Worm (Caenorhabditis elegans): ENCODE results near the gene lron-10.

The lron-10 gene

DNA sequence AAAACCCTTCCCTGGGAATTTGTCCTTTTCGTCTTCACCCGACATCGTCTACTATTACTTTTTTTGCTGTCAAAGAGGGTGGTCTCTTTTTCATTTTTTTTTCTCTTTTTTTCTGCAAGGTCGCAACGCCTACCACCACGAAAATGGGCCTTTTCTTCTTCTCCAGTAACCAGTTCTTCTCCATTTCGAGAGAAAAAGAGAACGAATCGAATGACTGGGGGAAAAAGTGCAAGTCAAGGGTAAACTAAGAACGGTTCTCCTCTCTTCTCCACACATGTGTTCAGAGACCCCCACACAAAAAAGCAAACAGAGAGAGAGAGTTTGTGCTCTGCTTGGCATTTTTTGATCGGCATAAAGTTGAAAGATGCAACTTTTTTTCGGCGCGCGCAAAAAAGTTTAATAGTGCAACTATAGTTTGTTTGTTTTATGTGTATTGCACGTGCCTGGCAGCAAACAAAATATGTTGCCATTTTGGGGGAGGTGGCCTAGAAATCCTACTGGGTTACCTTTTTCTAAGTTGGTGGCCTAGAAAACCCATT lies 15.4 kb upstream of the lron-10 start (continued):
- no peak for TF ChIP-seq nfya-2 (GFP tag; IDR thresholded peaks at IDR 0.05)
- no peak for TF ChIP-seq egl-18 (GFP tag; IDR thresholded peaks at IDR 0.05)
- no peak for TF ChIP-seq F37B4.10 (GFP tag; IDR thresholded peaks at IDR 0.05)
- TF ChIP-seq ztf-22 (GFP tag; optimal IDR thresholded peaks at IDR 0.05) = no peak

DNA sequence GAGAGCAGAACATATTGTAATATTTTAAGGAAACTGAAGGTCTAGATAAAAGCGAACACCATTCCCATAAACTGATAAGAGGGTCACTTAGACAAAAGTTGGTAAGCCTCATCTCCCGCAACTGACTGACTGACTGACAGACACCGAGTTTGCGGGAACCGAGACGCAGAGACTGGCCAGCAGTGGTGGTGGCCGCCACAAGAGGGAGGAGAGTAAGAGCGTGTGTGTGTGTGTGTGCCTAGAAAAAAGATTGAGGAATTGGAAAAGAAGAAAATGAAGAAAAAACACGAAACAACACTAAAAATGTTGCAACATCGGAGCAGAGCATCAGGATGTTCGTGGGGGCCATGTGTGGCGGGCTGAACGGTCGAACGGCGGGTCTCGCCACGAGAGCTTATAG lies 13.4 kb upstream of the lron-10 start:
- TF ChIP-seq F37B4.10 (GFP tag; IDR thresholded peaks at IDR 0.05) (no peak), let-607 (tag; optimal IDR thresholded peaks at IDR 0.05) (no peak), atf-7 (tag; optimal IDR thresholded peaks at IDR 0.05) (no peak), lin-54 (GFP tag; optimal IDR thresholded peaks at IDR 0.05) (no peak), die-1 (tag; optimal IDR thresholded peaks at IDR 0.05) (no peak), ztf-18 (tag; optimal IDR thresholded peaks at IDR 0.05) (no peak), lsy-27 (tag; optimal IDR thresholded peaks at IDR 0.05; ENCODE audit: borderline replicate concordance, insufficient read depth) (no peak), chd-7 (tag; optimal IDR thresholded peaks at IDR 0.05) (no peak), lin-40 (tag; optimal IDR thresholded peaks at IDR 0.05) (no peak), mel-28 (tag; optimal IDR thresholded peaks at IDR 0.05; ENCODE audit: borderline replicate concordance) (no peak), gei-17 (GFP tag; optimal IDR thresholded peaks at IDR 0.05) (no peak), F55B11.4 (tag; optimal IDR thresholded peaks at IDR 0.05; ENCODE audit: borderline replicate concordance, insufficient read depth) (no peak), him-1 (tag; optimal IDR thresholded peaks at IDR 0.05) (no peak)

DNA sequence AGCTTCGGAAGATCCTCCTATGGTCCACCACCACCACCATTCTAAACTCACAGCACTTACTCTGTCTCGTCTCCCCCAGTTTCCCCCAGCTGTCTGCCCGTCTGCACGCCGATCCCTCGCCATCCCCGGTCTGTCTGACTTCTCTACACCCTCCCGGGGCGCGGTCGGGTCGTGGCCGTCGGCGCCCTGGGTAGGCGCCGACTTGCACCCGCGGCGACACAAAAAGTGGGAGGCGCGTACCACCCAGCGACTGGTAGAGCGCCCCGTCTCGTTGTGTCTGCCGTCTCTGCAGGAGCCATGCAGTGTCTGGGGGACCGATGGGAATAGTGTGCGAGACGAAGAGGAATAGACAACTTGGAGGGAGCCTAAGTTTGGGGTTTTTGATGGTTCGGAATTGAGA lies 12.9 kb upstream of the lron-10 start:
- TF ChIP-seq attf-5 (GFP tag; optimal IDR thresholded peaks at IDR 0.05) = peak; percentile 78
- TF ChIP-seq rcor-1 (GFP tag; IDR thresholded peaks at IDR 0.05) = no peak
- TF ChIP-seq lin-40 (tag; optimal IDR thresholded peaks at IDR 0.05) = peak; percentile 67
- TF ChIP-seq lin-35 (GFP tag; optimal IDR thresholded peaks at IDR 0.05) = peak in 1 of 3 experiments; percentile 18
- no peak for TF ChIP-seq attf-3 (GFP tag; conservative IDR thresholded peaks at IDR 0.05)
- TF ChIP-seq B0261.1 (tag; optimal IDR thresholded peaks at IDR 0.05) = no peak
- TF ChIP-seq tbp1 (GFP tag; optimal IDR thresholded peaks at IDR 0.05) = peak; percentile 21
- TF ChIP-seq mes-4 (tag; optimal IDR thresholded peaks at IDR 0.05) = no peak
- no peak for TF ChIP-seq lag-1 (GFP tag; IDR thresholded peaks at IDR 0.05)
- TF ChIP-seq hsf-1 (GFP tag; IDR thresholded peaks at IDR 0.05) = no peak
- TF ChIP-seq ccch-3 (GFP tag; optimal IDR thresholded peaks at IDR 0.05) = no peak
- TF ChIP-seq B0035.1 (tag; optimal IDR thresholded peaks at IDR 0.05) = no peak
- no peak for TF ChIP-seq nfya-1 (tag; optimal IDR thresholded peaks at IDR 0.05; ENCODE audit: borderline replicate concordance, insufficient read depth)
- TF ChIP-seq ZK185.1 (tag; optimal IDR thresholded peaks at IDR 0.05; ENCODE audit: poor library complexity, severe bottlenecking) = no peak
- peak; percentile 2 for TF ChIP-seq athp-1 (tag; optimal IDR thresholded peaks at IDR 0.05)
- TF ChIP-seq efl-1 (GFP tag; optimal IDR thresholded peaks at IDR 0.05) = no peak
- no peak for TF ChIP-seq F39B2.1 (GFP tag; IDR thresholded peaks at IDR 0.05)
- TF ChIP-seq repo-1 (tag; optimal IDR thresholded peaks at IDR 0.05) = no peak
- peak in 1 of 2 experiments; percentile 29 for TF ChIP-seq let-607 (tag; optimal IDR thresholded peaks at IDR 0.05)
- no peak for TF ChIP-seq bed-1 (GFP tag; IDR thresholded peaks at IDR 0.05)
- no peak for TF ChIP-seq tbx-9 (tag; optimal IDR thresholded peaks at IDR 0.05; ENCODE audit: borderline replicate concordance)
- TF ChIP-seq ama-1 (optimal IDR thresholded peaks at IDR 0.05) = no peak
- no peak for TF ChIP-seq ama-1 (GFP tag; optimal IDR thresholded peaks at IDR 0.05)
- no peak for TF ChIP-seq egl-18 (GFP tag; IDR thresholded peaks at IDR 0.05)
- no peak for TF ChIP-seq ceh-58 (GFP tag; IDR thresholded peaks at IDR 0.05)
- no peak for TF ChIP-seq snpc-1.3 (tag; optimal IDR thresholded peaks at IDR 0.05; ENCODE audit: insufficient read depth)
- TF ChIP-seq B0019.2 (GFP tag; conservative IDR thresholded peaks at IDR 0.05) = no peak
- TF ChIP-seq K12H6.12 (tag; optimal IDR thresholded peaks at IDR 0.05) = peak; percentile 84
- TF ChIP-seq somi-1 (GFP tag; optimal IDR thresholded peaks at IDR 0.05) = no peak
- TF ChIP-seq F57C9.4 (tag; optimal IDR thresholded peaks at IDR 0.05) = peak; percentile 16
- peak; percentile 46 for TF ChIP-seq ets-4 (GFP tag; optimal IDR thresholded peaks at IDR 0.05)
- no peak for TF ChIP-seq dpff-1 (tag; optimal IDR thresholded peaks at IDR 0.05)

All from whole organism, young adult.